Worm (Caenorhabditis elegans) whole organism, L4 larva: Measurements from ENCODE around the gene fbxa-81.

Source experiments
- D1046.2 ChIP-seq: fragments of 200-800 bp; sonication (Bioruptor generic); IDR thresholded peaks from 2 replicates; pipeline ENCODE4 v1.3.6; 2022; ENCODE audit warnings: missing genetic modification characterization, missing compliant biosample characterization
- F49E8.2 ChIP-seq: sonication (generic microtip); optimal IDR thresholded peaks from 2 replicates; lab custom pipeline; 2016; ENCODE audit warnings: missing compliant biosample characterization, mild to moderate bottlenecking, missing genetic modification characterization, borderline replicate concordance
- dpl-1 ChIP-seq: fragments of 150-350 bp; optimal IDR thresholded peaks from 2 replicates; lab custom pipeline; 2014; ENCODE audit warnings: missing biosample characterization, missing genetic modification reagents, missing genetic modification characterization
- duxl-1 ChIP-seq: sonication (generic microtip); optimal IDR thresholded peaks from 2 replicates; lab custom pipeline; 2016; ENCODE audit warnings: mild to moderate bottlenecking, missing genetic modification characterization, moderate library complexity, missing compliant biosample characterization; ENCODE audit not compliant: poor library complexity
- dve-1 ChIP-seq: sonication (generic microtip); optimal IDR thresholded peaks from 2 replicates; lab custom pipeline; 2017; ENCODE audit warnings: antibody characterized with exemption, mild to moderate bottlenecking, missing genetic modification characterization, missing compliant biosample characterization; ENCODE audit not compliant: insufficient read depth
- hlh-30 ChIP-seq: sonication (generic microtip); optimal IDR thresholded peaks from 2 replicates; lab custom pipeline; 2017; ENCODE audit warnings: antibody characterized with exemption, mild to moderate bottlenecking, missing genetic modification characterization, missing compliant biosample characterization; ENCODE audit not compliant: insufficient read depth
- hmg-1.1 ChIP-seq: fragments of 200-800 bp; sonication (Bioruptor generic); IDR thresholded peaks from 2 replicates; pipeline ENCODE4 v1.3.6; 2022; ENCODE audit warnings: missing genetic modification reagents, missing genetic modification characterization, missing compliant biosample characterization
- lin-39 ChIP-seq: fragments of 150-350 bp; optimal IDR thresholded peaks from 2 replicates; lab custom pipeline; 2014; ENCODE audit warnings: missing biosample characterization, missing genetic modification reagents, missing genetic modification characterization
- lir-3 ChIP-seq: sonication (generic microtip); optimal IDR thresholded peaks from 2 replicates; lab custom pipeline; 2016; ENCODE audit warnings: mild to moderate bottlenecking, missing genetic modification characterization, missing compliant biosample characterization
- mep-1 ChIP-seq: fragments of 150-350 bp; sonication (generic microtip); optimal IDR thresholded peaks from 3 replicates; lab custom pipeline; 2014; ENCODE audit warnings: missing biosample characterization, missing genetic modification characterization
- nhr-25 ChIP-seq: sonication (generic microtip); optimal IDR thresholded peaks from 2 replicates; lab custom pipeline; 2017; ENCODE audit warnings: missing genetic modification characterization, mild to moderate bottlenecking, missing compliant biosample characterization, antibody characterized with exemption, moderate library complexity, borderline replicate concordance; ENCODE audit not compliant: insufficient read depth
- nhr-41 ChIP-seq: fragments of 200-800 bp; sonication (Bioruptor generic); IDR thresholded peaks from 2 replicates; pipeline ENCODE4 v1.3.6; 2022; ENCODE audit warnings: missing genetic modification reagents, missing genetic modification characterization, missing compliant biosample characterization
- nhr-42 ChIP-seq: fragments of 200-800 bp; sonication (Bioruptor generic); IDR thresholded peaks from 2 replicates; pipeline ENCODE4 v1.3.6; 2022; ENCODE audit warnings: missing genetic modification characterization, missing compliant biosample characterization
- pqm-1 ChIP-seq: sonication (generic microtip); optimal IDR thresholded peaks from 2 replicates; lab custom pipeline; 2017; ENCODE audit warnings: missing biosample characterization, missing genetic modification characterization
- rbr-2 ChIP-seq: sonication (generic microtip); optimal IDR thresholded peaks from 2 replicates; lab custom pipeline; 2016; ENCODE audit warnings: missing genotype, missing genetic modification characterization, missing compliant biosample characterization
- skn-1 ChIP-seq: fragments of 150-350 bp; optimal IDR thresholded peaks from 2 replicates; lab custom pipeline; 2014; ENCODE audit warnings: missing biosample characterization, missing genetic modification characterization
- unc-39 ChIP-seq: sonication (generic microtip); optimal IDR thresholded peaks from 2 replicates; lab custom pipeline; 2017; ENCODE audit warnings: missing biosample characterization, missing genetic modification characterization
- zip-2 ChIP-seq: fragments of 150-350 bp; optimal IDR thresholded peaks from 2 replicates; lab custom pipeline; 2014; ENCODE audit warnings: missing biosample characterization, missing genetic modification characterization

Gene fbxa-81

DNA sequence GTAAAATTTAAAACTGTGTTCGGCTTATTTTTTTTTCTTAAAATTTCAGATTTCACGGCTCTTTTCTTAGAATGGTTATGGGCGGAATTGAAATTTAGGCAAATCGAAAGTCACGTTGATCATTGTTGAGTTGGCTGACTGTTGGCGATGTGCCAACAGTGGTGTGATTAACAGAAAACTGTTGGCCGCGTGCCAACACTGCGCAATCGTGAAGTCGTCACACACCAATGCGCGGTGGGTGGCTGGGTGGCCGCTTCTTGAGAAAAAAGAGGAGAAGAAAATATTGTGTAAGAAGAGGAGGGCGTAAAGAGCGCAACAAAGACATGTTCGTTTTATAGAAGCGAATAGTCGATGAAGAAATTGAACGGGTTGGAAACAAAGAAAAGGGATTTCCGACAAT is 50.8 kb downstream of the fbxa-81 start (continued):
- TF ChIP-seq D1046.2 (GFP tag; lab: Robert Waterston, UW) (no peak), nhr-42 (GFP tag; lab: Robert Waterston, UW) (no peak), rbr-2 (tag; lab: Kevin White, UChicago) (peak; percentile 4), nhr-41 (GFP tag; lab: Robert Waterston, UW) (no peak), nhr-25 (no peak), duxl-1 (tag; lab: Kevin White, UChicago) (no peak), lin-39 (no peak), skn-1 (tag; lab: Kevin White, UChicago) (no peak), hlh-30 (peak; percentile 16), zip-2 (tag; lab: Kevin White, UChicago) (no peak), unc-39 (no peak), mep-1 (tag; lab: Kevin White, UChicago) (peak; percentile 39), lir-3 (tag; lab: Kevin White, UChicago) (no peak), hmg-1.1 (GFP tag; lab: Robert Waterston, UW) (peak; percentile 27; the same call in 1 of the 2 replicates), dve-1 (tag; lab: Kevin White, UChicago) (no peak), F49E8.2 (tag; lab: Kevin White, UChicago) (no peak), pqm-1 (tag; lab: Kevin White, UChicago) (no peak), dpl-1 (GFP tag; lab: Kevin White, UChicago) (no peak)
